Worm (Caenorhabditis elegans) whole organism, mixed stage, embryonic: Measurements from ENCODE around the gene nlp-51.

Experiments
- blmp-1 ChIP-seq: fragments of 150-350 bp; optimal IDR thresholded peaks from 2 replicates; lab custom pipeline; 2014; ENCODE audit warnings: missing biosample characterization, missing genetic modification characterization
- ceh-83 ChIP-seq: fragments of 200-800 bp; sonication (Bioruptor generic); optimal IDR thresholded peaks from 2 replicates; lab custom pipeline; 2018; ENCODE audit warnings: mild to moderate bottlenecking, missing genetic modification characterization, missing compliant biosample characterization
- elt-3 ChIP-seq: fragments of 150-350 bp; optimal IDR thresholded peaks from 2 replicates; lab custom pipeline; 2014; ENCODE audit warnings: missing biosample characterization, missing genetic modification characterization
- lsy-2 ChIP-seq: fragments of 150-350 bp; optimal IDR thresholded peaks from 2 replicates; lab custom pipeline; 2014; ENCODE audit warnings: missing biosample characterization, missing genetic modification characterization
- mab-5 ChIP-seq: fragments of 150-350 bp; optimal IDR thresholded peaks from 2 replicates; lab custom pipeline; 2014; ENCODE audit warnings: missing biosample characterization, missing genetic modification characterization
- mep-1 ChIP-seq: fragments of 150-350 bp; optimal IDR thresholded peaks from 2 replicates; lab custom pipeline; 2017; ENCODE audit warnings: missing biosample characterization, missing genetic modification reagents, missing genetic modification characterization, inconsistent platforms
- nhr-2 ChIP-seq: fragments of 150-350 bp; optimal IDR thresholded peaks from 2 replicates; lab custom pipeline; 2014; ENCODE audit warnings: missing biosample characterization, missing genetic modification characterization
- nhr-237 ChIP-seq: fragments of 150-350 bp; optimal IDR thresholded peaks from 2 replicates; lab custom pipeline; 2014; ENCODE audit warnings: missing biosample characterization, missing genetic modification characterization
- nhr-76 ChIP-seq: sonication (generic microtip); optimal IDR thresholded peaks from 2 replicates; lab custom pipeline; 2017; ENCODE audit warnings: missing biosample characterization, missing genetic modification characterization
- snpc-4 ChIP-seq: fragments of 150-350 bp; optimal IDR thresholded peaks from 2 replicates; lab custom pipeline; 2014; ENCODE audit warnings: missing biosample characterization, missing genetic modification characterization
- sptf-1 ChIP-seq: sonication (generic microtip); optimal IDR thresholded peaks from 2 replicates; lab custom pipeline; 2017; ENCODE audit warnings: mild to moderate bottlenecking, missing genetic modification characterization, moderate library complexity, missing compliant biosample characterization
- unc-120 ChIP-seq: sonication (generic microtip); optimal IDR thresholded peaks from 2 replicates; lab custom pipeline; 2017; ENCODE audit warnings: missing genetic modification characterization, missing compliant biosample characterization; ENCODE audit not compliant: poor library complexity, severe bottlenecking
- unc-39 ChIP-seq: fragments of 150-350 bp; optimal IDR thresholded peaks from 2 replicates; lab custom pipeline; 2014; ENCODE audit warnings: missing biosample characterization, missing genetic modification characterization

DNA sequence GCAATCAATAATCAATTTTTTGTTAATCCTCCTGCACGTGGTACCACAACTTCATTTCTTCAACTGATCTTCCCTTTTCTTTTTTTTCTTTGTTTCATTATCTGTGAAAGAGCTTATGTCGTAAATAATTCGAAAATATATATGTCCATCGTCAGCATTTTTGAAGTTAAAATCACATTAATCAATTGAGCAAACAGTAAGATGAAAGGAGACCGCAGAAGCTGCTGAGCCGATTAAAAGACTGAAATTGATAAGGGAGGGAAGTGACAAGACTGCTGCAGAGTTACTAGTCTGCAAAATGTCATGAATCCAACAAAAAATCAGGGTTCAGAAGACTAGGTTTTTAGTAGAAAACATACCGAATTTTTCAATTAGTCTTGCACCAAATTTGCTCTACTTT is 35.7 kb downstream of the nlp-51 start:
- TF ChIP-seq unc-39 (tag; lab: Kevin White, UChicago) (no peak), elt-3 (tag; lab: Kevin White, UChicago) (no peak), nhr-76 (no peak), unc-120 (tag; lab: Kevin White, UChicago) (no peak), lsy-2 (tag; lab: Kevin White, UChicago) (no peak), mep-1 (tag; lab: Kevin White, UChicago) (no peak), mab-5 (no peak), snpc-4 (tag; lab: Kevin White, UChicago) (no peak), nhr-2 (tag; lab: Kevin White, UChicago) (no peak), blmp-1 (no peak), ceh-83 (GFP tag; lab: Kevin White, UChicago) (no peak), sptf-1 (tag; lab: Kevin White, UChicago) (no peak), nhr-237 (no peak)
